Worm (Caenorhabditis elegans): Measurements from ENCODE around the gene col-157.

The col-157 gene

DNA sequence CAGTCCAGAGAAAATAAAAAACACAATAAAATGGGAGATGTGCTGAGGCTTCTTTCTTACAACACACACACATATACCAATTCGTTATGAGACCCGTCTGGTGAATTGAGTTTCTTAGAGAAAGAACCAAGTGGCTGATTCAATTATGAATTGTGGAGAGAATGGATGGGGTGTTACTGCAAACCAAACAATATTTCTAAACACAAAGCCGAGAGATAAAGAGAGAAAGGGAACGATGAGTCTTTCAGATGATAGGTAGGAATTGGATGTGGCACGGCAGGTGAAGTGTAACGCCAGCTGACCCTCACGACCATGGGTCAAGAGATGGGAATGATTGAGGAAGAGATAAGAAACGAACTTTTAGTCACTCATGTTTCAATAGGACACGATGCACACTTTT, 37.5 kb upstream of the col-157 start, which contains the start of gene mig-17:
mig-17 (plus strand) TSS at position 389 of the 400 bp plus-strand sequence.
- TF ChIP-seq ceh-48 (tag; optimal IDR thresholded peaks at IDR 0.05): no peak
- TF ChIP-seq unc-55 (GFP tag; optimal IDR thresholded peaks at IDR 0.05): peak; percentile 36
- peak; percentile 85 for TF ChIP-seq unc-42 (tag; optimal IDR thresholded peaks at IDR 0.05)
- TF ChIP-seq pax-1 (tag; optimal IDR thresholded peaks at IDR 0.05): no peak

DNA sequence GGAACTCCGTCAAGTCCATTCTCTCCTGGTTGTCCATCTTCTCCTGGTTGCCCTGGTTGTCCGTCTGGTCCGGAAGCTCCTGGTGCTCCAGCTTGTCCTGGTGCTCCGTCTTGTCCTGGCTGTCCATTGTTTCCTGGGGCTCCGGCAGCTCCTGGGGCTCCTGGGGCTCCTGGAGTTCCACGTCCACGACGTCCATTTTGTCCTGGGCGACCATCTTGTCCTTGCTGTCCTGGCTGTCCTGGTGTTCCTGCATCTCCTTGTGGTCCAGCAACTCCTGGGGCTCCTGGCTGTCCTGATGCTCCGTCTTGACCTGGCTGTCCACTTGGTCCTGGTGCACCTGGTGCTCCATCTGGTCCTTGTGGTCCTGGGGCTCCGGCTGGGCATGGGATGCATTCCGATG, 34.4 kb upstream of the col-157 start:
- TF ChIP-seq pag-3 (tag; optimal IDR thresholded peaks at IDR 0.05; ENCODE audit: borderline replicate concordance) (peak; percentile 6), ref-2 (tag; optimal IDR thresholded peaks at IDR 0.05) (no peak), hlh-6 (tag; optimal IDR thresholded peaks at IDR 0.05) (peak; percentile 46), elt-2 (tag; optimal IDR thresholded peaks at IDR 0.05) (no peak), Y22D7AL.16 (tag; optimal IDR thresholded peaks at IDR 0.05) (peak; percentile 13), fkh-6 (tag; optimal IDR thresholded peaks at IDR 0.05) (no peak)

- no peak for TF ChIP-seq pat-9 (tag; optimal IDR thresholded peaks at IDR 0.05)
- no peak for TF ChIP-seq unc-86 (tag; optimal IDR thresholded peaks at IDR 0.05)
- no peak for TF ChIP-seq lin-11 (tag; optimal IDR thresholded peaks at IDR 0.05)
- TF ChIP-seq K09A11.1 (tag; optimal IDR thresholded peaks at IDR 0.05; ENCODE audit: insufficient read depth): no peak
- TF ChIP-seq ceh-9 (tag; optimal IDR thresholded peaks at IDR 0.05): no peak
- no peak for TF ChIP-seq C08G9.2 (tag; optimal IDR thresholded peaks at IDR 0.05)
- no peak for TF ChIP-seq ceh-14 (tag; optimal IDR thresholded peaks at IDR 0.05)
- TF ChIP-seq eyg-1 (tag; optimal IDR thresholded peaks at IDR 0.05): no peak
- no peak for TF ChIP-seq nhr-232 (tag; optimal IDR thresholded peaks at IDR 0.05)
- TF ChIP-seq hlh-15 (tag; optimal IDR thresholded peaks at IDR 0.05): no peak
- TF ChIP-seq syd-9 (tag; optimal IDR thresholded peaks at IDR 0.05): no peak
- no peak for TF ChIP-seq tbx-2 (tag; optimal IDR thresholded peaks at IDR 0.05)
- TF ChIP-seq unc-3 (GFP tag; conservative IDR thresholded peaks at IDR 0.05): no peak
- TF ChIP-seq unc-3 (tag; optimal IDR thresholded peaks at IDR 0.05): no peak
Measured at ce11 chrV:11450257-11450656, 33.6 kb upstream of the col-157 start, which contains the start of gene col-156. col-156 (minus strand) TSS chrV:11450357.

DNA sequence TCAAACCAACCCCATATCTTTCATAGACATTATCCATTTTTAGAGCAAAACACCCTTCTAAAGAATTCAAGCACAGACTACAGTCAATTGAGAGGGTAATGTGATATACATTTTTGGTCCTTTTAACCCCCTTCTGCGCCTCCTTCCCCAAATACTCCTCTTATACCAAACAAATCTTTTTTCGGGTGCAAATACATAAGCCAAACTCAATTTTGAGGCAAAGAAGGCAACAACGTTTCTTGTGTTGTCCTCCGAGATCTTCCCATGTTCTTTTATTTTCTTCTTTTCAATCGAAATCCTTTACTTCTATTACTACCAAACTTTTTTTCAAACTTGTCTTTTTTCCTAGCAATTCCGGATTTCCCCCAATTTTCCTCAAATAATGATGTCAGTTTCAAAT, 28.9 kb upstream of the col-157 start:
- TF ChIP-seq ceh-22 (tag; optimal IDR thresholded peaks at IDR 0.05): no peak
- TF ChIP-seq ceh-48 (tag; optimal IDR thresholded peaks at IDR 0.05): no peak
- TF ChIP-seq unc-42 (tag; optimal IDR thresholded peaks at IDR 0.05): peak; percentile 61
- TF ChIP-seq F13H6.1 (tag; optimal IDR thresholded peaks at IDR 0.05): no peak
- no peak for TF ChIP-seq ceh-14 (tag; optimal IDR thresholded peaks at IDR 0.05)

ce11 chrV:11459255-11459654, 24.6 kb upstream of the col-157 start, which contains the start of gene T11F9.1:
T11F9.1 (plus strand) TSS chrV:11459555.
- TF ChIP-seq ceh-24 (tag; optimal IDR thresholded peaks at IDR 0.05) (no peak), lin-11 (tag; optimal IDR thresholded peaks at IDR 0.05) (no peak), pqm-1 (tag; optimal IDR thresholded peaks at IDR 0.05) (no peak), pax-1 (tag; optimal IDR thresholded peaks at IDR 0.05) (no peak), nfya-1 (tag; optimal IDR thresholded peaks at IDR 0.05) (no peak), ceh-18 (tag; optimal IDR thresholded peaks at IDR 0.05) (no peak), ceh-22 (tag; optimal IDR thresholded peaks at IDR 0.05) (no peak), ceh-14 (tag; optimal IDR thresholded peaks at IDR 0.05) (no peak), pat-9 (tag; optimal IDR thresholded peaks at IDR 0.05) (no peak), ztf-16 (tag; optimal IDR thresholded peaks at IDR 0.05) (no peak), madf-2 (tag; optimal IDR thresholded peaks at IDR 0.05) (no peak), ceh-9 (tag; optimal IDR thresholded peaks at IDR 0.05) (no peak), ceh-48 (tag; optimal IDR thresholded peaks at IDR 0.05) (no peak), npax-4 (tag; optimal IDR thresholded peaks at IDR 0.05) (no peak), sdc-2 (tag; optimal IDR thresholded peaks at IDR 0.05) (no peak), pros-1 (tag; optimal IDR thresholded peaks at IDR 0.05) (no peak), pag-3 (tag; optimal IDR thresholded peaks at IDR 0.05; ENCODE audit: borderline replicate concordance) (no peak), pha-2 (tag; optimal IDR thresholded peaks at IDR 0.05) (no peak), F13H6.1 (tag; optimal IDR thresholded peaks at IDR 0.05) (no peak), C38D4.7 (GFP tag; optimal IDR thresholded peaks at IDR 0.05) (no peak)
